Worm (Caenorhabditis elegans): Measurements from ENCODE around the gene nstp-5.
A peak's percentile ranks its signal among the peaks of the same experiment; 100 is the strongest.

nstp-5 gene

ce11 chrIV:12855248-12855647 is at the start of gene nstp-5:
nstp-5 (plus strand) TSS chrIV:12855548.
- TF ChIP-seq sptf-1 (tag; optimal IDR thresholded peaks at IDR 0.05) (no peak), nhr-237 (tag; optimal IDR thresholded peaks at IDR 0.05) (no peak), ceh-43 (GFP tag; optimal IDR thresholded peaks at IDR 0.05) (no peak), nhr-28 (tag; optimal IDR thresholded peaks at IDR 0.05) (no peak), ztf-11 (tag; optimal IDR thresholded peaks at IDR 0.05) (no peak), lsy-2 (tag; optimal IDR thresholded peaks at IDR 0.05) (no peak), sem-2 (GFP tag; optimal IDR thresholded peaks at IDR 0.05) (no peak), nhr-12 (tag; optimal IDR thresholded peaks at IDR 0.05) (no peak), elt-1 (tag; optimal IDR thresholded peaks at IDR 0.05; ENCODE audit: borderline replicate concordance, insufficient read depth) (no peak), nhr-2 (tag; optimal IDR thresholded peaks at IDR 0.05) (no peak), tbx-8 (GFP tag; optimal IDR thresholded peaks at IDR 0.05) (no peak), zip-8 (tag; optimal IDR thresholded peaks at IDR 0.05) (no peak), hlh-1 (tag; optimal IDR thresholded peaks at IDR 0.05) (no peak), elt-3 (tag; optimal IDR thresholded peaks at IDR 0.05) (no peak), unc-39 (tag; optimal IDR thresholded peaks at IDR 0.05) (no peak), snpc-4 (tag; optimal IDR thresholded peaks at IDR 0.05) (no peak)

ce11 chrIV:12805595-12805994 is 49.8 kb upstream of the nstp-5 start, which contains the start of gene F07C6.4:
F07C6.4 (plus strand) TSS chrIV:12805924.
- TF ChIP-seq snpc-4 (tag; optimal IDR thresholded peaks at IDR 0.05) = no peak
- no peak for TF ChIP-seq mep-1 (tag; optimal IDR thresholded peaks at IDR 0.05)
- no peak for TF ChIP-seq M03D4.4 (tag; optimal IDR thresholded peaks at IDR 0.05)
- TF ChIP-seq unc-120 (tag; optimal IDR thresholded peaks at IDR 0.05; ENCODE audit: poor library complexity, severe bottlenecking) = no peak
- no peak for TF ChIP-seq zip-8 (tag; optimal IDR thresholded peaks at IDR 0.05)
- TF ChIP-seq lsy-2 (tag; optimal IDR thresholded peaks at IDR 0.05) = no peak
- no peak for TF ChIP-seq nhr-2 (tag; optimal IDR thresholded peaks at IDR 0.05)
- no peak for TF ChIP-seq hlh-1 (tag; optimal IDR thresholded peaks at IDR 0.05)
- no peak for TF ChIP-seq ham-2 (GFP tag; optimal IDR thresholded peaks at IDR 0.05)
- no peak for TF ChIP-seq sem-2 (GFP tag; optimal IDR thresholded peaks at IDR 0.05)
- TF ChIP-seq nhr-237 (tag; optimal IDR thresholded peaks at IDR 0.05) = no peak
- TF ChIP-seq ztf-11 (tag; optimal IDR thresholded peaks at IDR 0.05) = no peak
- no peak for TF ChIP-seq bed-3 (GFP tag; optimal IDR thresholded peaks at IDR 0.05)

DNA sequence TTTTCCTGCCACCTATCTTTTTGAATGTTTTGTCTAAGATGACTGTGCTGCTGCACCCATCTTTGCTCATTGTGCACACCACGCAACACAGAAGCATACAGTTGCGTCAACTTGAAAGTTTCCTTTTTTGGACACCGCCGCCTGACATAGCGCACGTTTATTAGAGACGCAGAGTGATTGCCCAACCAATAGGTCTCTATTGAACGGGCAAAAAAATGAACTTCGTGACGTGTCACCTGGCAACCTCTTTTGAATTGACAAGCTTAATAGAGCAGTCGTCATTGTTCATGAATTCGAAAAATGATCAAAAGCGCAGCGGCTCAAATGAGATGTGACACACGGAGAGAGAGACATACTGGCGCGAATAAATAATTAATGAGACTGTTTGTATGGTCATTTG is 43.8 kb upstream of the nstp-5 start:
- no peak for TF ChIP-seq ces-1 (GFP tag; optimal IDR thresholded peaks at IDR 0.05)
- TF ChIP-seq nhr-2 (tag; optimal IDR thresholded peaks at IDR 0.05) = peak; percentile 39

DNA sequence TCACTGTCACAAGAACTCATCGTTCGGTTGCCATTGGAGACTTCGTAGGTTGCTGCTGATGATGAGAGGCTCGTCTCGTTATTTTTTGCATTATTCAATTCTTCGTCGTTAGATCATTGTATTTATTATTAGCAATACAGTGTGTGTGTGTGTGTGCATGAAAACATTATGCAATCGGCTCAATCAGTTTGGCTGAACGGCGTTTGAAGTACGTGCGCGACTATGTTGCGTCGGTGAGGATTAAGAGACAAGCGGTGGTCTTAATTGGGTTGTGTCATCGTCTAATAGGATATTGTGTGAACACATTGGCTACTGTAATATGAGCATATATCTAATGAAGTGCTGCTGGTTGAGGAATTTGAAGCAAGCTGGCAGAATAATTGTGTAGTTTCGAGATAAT is 41.5 kb upstream of the nstp-5 start:
- no peak for TF ChIP-seq mep-1 (tag; optimal IDR thresholded peaks at IDR 0.05)
- peak; percentile 45 for TF ChIP-seq ces-1 (GFP tag; optimal IDR thresholded peaks at IDR 0.05)
- peak; percentile 91 for TF ChIP-seq nhr-2 (tag; optimal IDR thresholded peaks at IDR 0.05)
- TF ChIP-seq nhr-28 (tag; optimal IDR thresholded peaks at IDR 0.05) = no peak
- TF ChIP-seq lsy-2 (tag; optimal IDR thresholded peaks at IDR 0.05) = no peak
- no peak for TF ChIP-seq ceh-83 (GFP tag; optimal IDR thresholded peaks at IDR 0.05)
- TF ChIP-seq zip-8 (tag; optimal IDR thresholded peaks at IDR 0.05) = peak; percentile 0
- TF ChIP-seq unc-62 (GFP tag; optimal IDR thresholded peaks at IDR 0.05) = no peak
- TF ChIP-seq pha-4 (tag; optimal IDR thresholded peaks at IDR 0.05) = no peak
- TF ChIP-seq M03D4.4 (tag; optimal IDR thresholded peaks at IDR 0.05) = no peak
- peak; percentile 9 for TF ChIP-seq cnd-1 (tag; optimal IDR thresholded peaks at IDR 0.05)

ce11 chrIV:12816636-12817035 is 38.7 kb upstream of the nstp-5 start:
- peak; percentile 18 for TF ChIP-seq unc-62 (GFP tag; optimal IDR thresholded peaks at IDR 0.05)
- no peak for TF ChIP-seq hlh-1 (tag; optimal IDR thresholded peaks at IDR 0.05)
- peak; percentile 66 for TF ChIP-seq ham-2 (GFP tag; optimal IDR thresholded peaks at IDR 0.05)
- TF ChIP-seq elt-1 (tag; optimal IDR thresholded peaks at IDR 0.05; ENCODE audit: borderline replicate concordance, insufficient read depth) = peak; percentile 51

ce11 chrIV:12817539-12817938 is 37.8 kb upstream of the nstp-5 start:
- TF ChIP-seq mls-2 (tag; optimal IDR thresholded peaks at IDR 0.05) (no peak), mep-1 (tag; optimal IDR thresholded peaks at IDR 0.05) (no peak), lin-13 (tag; optimal IDR thresholded peaks at IDR 0.05) (no peak), nhr-237 (tag; optimal IDR thresholded peaks at IDR 0.05) (no peak), lin-32 (GFP tag; optimal IDR thresholded peaks at IDR 0.05) (no peak), ceh-39 (tag; optimal IDR thresholded peaks at IDR 0.05) (no peak), sem-2 (GFP tag; optimal IDR thresholded peaks at IDR 0.05) (no peak), M03D4.4 (tag; optimal IDR thresholded peaks at IDR 0.05) (no peak)
